Worm (Caenorhabditis elegans): Measurements from ENCODE around the gene srj-25.

- no peak for TF ChIP-seq nhr-76 (tag; optimal IDR thresholded peaks at IDR 0.05)
- TF ChIP-seq unc-62 (GFP tag; optimal IDR thresholded peaks at IDR 0.05) = no peak
- no peak for TF ChIP-seq mab-5 (tag; optimal IDR thresholded peaks at IDR 0.05)
- no peak for TF ChIP-seq nhr-12 (tag; optimal IDR thresholded peaks at IDR 0.05)
- TF ChIP-seq tbx-8 (GFP tag; optimal IDR thresholded peaks at IDR 0.05) = no peak
- TF ChIP-seq unc-120 (tag; optimal IDR thresholded peaks at IDR 0.05; ENCODE audit: poor library complexity, severe bottlenecking) = no peak
- no peak for TF ChIP-seq lin-13 (tag; optimal IDR thresholded peaks at IDR 0.05)
- TF ChIP-seq blmp-1 (tag; optimal IDR thresholded peaks at IDR 0.05) = no peak
- no peak for TF ChIP-seq snpc-4 (tag; optimal IDR thresholded peaks at IDR 0.05)
- TF ChIP-seq nhr-237 (tag; optimal IDR thresholded peaks at IDR 0.05) = no peak
- no peak for TF ChIP-seq nhr-28 (tag; optimal IDR thresholded peaks at IDR 0.05)
- no peak for TF ChIP-seq lsy-2 (tag; optimal IDR thresholded peaks at IDR 0.05)
- no peak for TF ChIP-seq drap-1 (GFP tag; optimal IDR thresholded peaks at IDR 0.05)
These were observed 26.3 kb upstream of the srj-25 start, which contains the start of gene srp-2 for ce11 chrV:762340-762739.

Measured in whole organism, mixed stage, embryonic.